Fruit fly (Drosophila melanogaster) whole organism, embryonic: Measurements from ENCODE around the gene RNF220.

ENCODE experiments used
- Atf3 ChIP-seq: fragments of 200-800 bp; sonication (Bioruptor generic); optimal IDR thresholded peaks from 3 replicates; lab custom pipeline; 2016; ENCODE audit warnings: missing biosample characterization, missing genetic modification characterization
- C15 ChIP-seq: fragments of 200-800 bp; sonication (Bioruptor generic); IDR thresholded peaks from 3 replicates; pipeline ENCODE4 v1.3.6; 2022; ENCODE audit warnings: missing biosample characterization, missing genetic modification characterization
- CG1024 ChIP-seq: fragments of 200-800 bp; sonication (Bioruptor generic); IDR thresholded peaks from 2 replicates; pipeline ENCODE4 v1.3.6; 2022; ENCODE audit warnings: missing biosample characterization, missing genetic modification characterization
- CG10543 ChIP-seq: fragments of 200-800 bp; sonication (Bioruptor generic); optimal IDR thresholded peaks from 3 replicates; lab custom pipeline; 2017; ENCODE audit warnings: missing biosample characterization, mild to moderate bottlenecking, missing genetic modification characterization, moderate library complexity
- CG11247 ChIP-seq: fragments of 200-800 bp; sonication (Bioruptor generic); IDR thresholded peaks from 2 replicates; pipeline ENCODE4 v1.3.6; 2022; ENCODE audit warnings: missing biosample characterization, missing genetic modification characterization
- CG11398 ChIP-seq: fragments of 200-800 bp; sonication (Bioruptor generic); optimal IDR thresholded peaks from 2 replicates; lab custom pipeline; 2016; ENCODE audit warnings: missing biosample characterization, missing genetic modification characterization
- CG11696 ChIP-seq: fragments of 200-800 bp; sonication (Bioruptor generic); IDR thresholded peaks from 2 replicates; pipeline ENCODE4 v1.3.6; 2022; ENCODE audit warnings: missing biosample characterization, missing genetic modification characterization
- CG12071 ChIP-seq: fragments of 200-800 bp; sonication (Bioruptor generic); optimal IDR thresholded peaks from 3 replicates; lab custom pipeline; 2018; ENCODE audit warnings: missing biosample characterization, mild to moderate bottlenecking, missing genetic modification characterization
- CG12744 ChIP-seq: fragments of 200-800 bp; sonication (Bioruptor generic); optimal IDR thresholded peaks from 2 replicates; lab custom pipeline; 2016; ENCODE audit warnings: missing biosample characterization, missing genetic modification characterization
- CG13296 ChIP-seq: fragments of 200-800 bp; sonication (Bioruptor generic); optimal IDR thresholded peaks from 3 replicates; lab custom pipeline; 2018; ENCODE audit warnings: missing biosample characterization, mild to moderate bottlenecking, missing genetic modification characterization
- CG14667 ChIP-seq: fragments of 200-800 bp; sonication (Bioruptor generic); IDR thresholded peaks from 2 replicates; pipeline ENCODE4 v1.3.6; 2022; ENCODE audit warnings: missing biosample characterization, missing genetic modification characterization
- CG1602 ChIP-seq: fragments of 200-800 bp; sonication (Bioruptor generic); optimal IDR thresholded peaks from 3 replicates; lab custom pipeline; 2016; ENCODE audit warnings: missing biosample characterization, missing genetic modification characterization
- CG16779 ChIP-seq: fragments of 200-800 bp; sonication (Bioruptor generic); IDR thresholded peaks from 2 replicates; pipeline ENCODE4 v1.3.6; 2022; ENCODE audit warnings: missing biosample characterization, missing genetic modification characterization
- CG17361 ChIP-seq: fragments of 200-800 bp; sonication (Bioruptor generic); IDR thresholded peaks from 3 replicates; pipeline ENCODE4 v1.3.6; 2022; ENCODE audit warnings: missing biosample characterization, missing genetic modification characterization
- CG18476 ChIP-seq: fragments of 200-800 bp; sonication (Bioruptor generic); optimal IDR thresholded peaks from 2 replicates; lab custom pipeline; 2016; ENCODE audit warnings: missing biosample characterization, mild to moderate bottlenecking, missing genetic modification characterization
- CG18619 ChIP-seq: fragments of 200-800 bp; sonication (Bioruptor generic); optimal IDR thresholded peaks from 3 replicates; lab custom pipeline; 2017; ENCODE audit warnings: missing biosample characterization, mild to moderate bottlenecking, missing genetic modification characterization
- CG2120 ChIP-seq: fragments of 200-800 bp; sonication (Bioruptor generic); optimal IDR thresholded peaks from 3 replicates; lab custom pipeline; 2016; ENCODE audit warnings: missing biosample characterization, missing genetic modification characterization
- CG30431 ChIP-seq: fragments of 200-800 bp; sonication (Bioruptor generic); optimal IDR thresholded peaks from 2 replicates; lab custom pipeline; 2017; ENCODE audit warnings: missing biosample characterization, missing genetic modification characterization
- CG31388 ChIP-seq: fragments of 200-800 bp; sonication (Bioruptor generic); optimal IDR thresholded peaks from 2 replicates; lab custom pipeline; 2016; ENCODE audit warnings: missing biosample characterization, missing genetic modification characterization
- CG6791 ChIP-seq: fragments of 200-800 bp; sonication (Bioruptor generic); IDR thresholded peaks from 3 replicates; pipeline ENCODE4 v1.3.6; 2022; ENCODE audit warnings: missing biosample characterization, missing genetic modification characterization; ENCODE audit not compliant: partially characterized antibody
- CG7839 ChIP-seq: fragments of 200-800 bp; sonication (Bioruptor generic); optimal IDR thresholded peaks from 3 replicates; lab custom pipeline; 2018; ENCODE audit warnings: missing biosample characterization, mild to moderate bottlenecking, missing genetic modification characterization, moderate library complexity
- CG8478 ChIP-seq: fragments of >200 bp; optimal IDR thresholded peaks from 2 replicates; lab custom pipeline; 2018
- CG8924 ChIP-seq: fragments of 200-800 bp; optimal IDR thresholded peaks from 3 replicates; lab custom pipeline; 2019; ENCODE audit warnings: missing biosample characterization, mild to moderate bottlenecking, missing genetic modification characterization, moderate library complexity
- Dad ChIP-seq: fragments of 200-800 bp; sonication (Bioruptor generic); optimal IDR thresholded peaks from 3 replicates; lab custom pipeline; 2016; ENCODE audit warnings: missing biosample characterization, missing genetic modification characterization
- Dp ChIP-seq: fragments of 200-800 bp; sonication (Bioruptor generic); optimal IDR thresholded peaks from 2 replicates; lab custom pipeline; 2018; ENCODE audit warnings: missing biosample characterization, mild to moderate bottlenecking, missing genetic modification characterization, moderate library complexity
- H15 ChIP-seq: fragments of 200-800 bp; sonication (Bioruptor generic); IDR thresholded peaks from 3 replicates; pipeline ENCODE4 v1.3.6; 2022; ENCODE audit warnings: missing biosample characterization, missing genetic modification characterization
- Hr3 ChIP-seq: fragments of 200-800 bp; sonication (Bioruptor generic); optimal IDR thresholded peaks from 3 replicates; lab custom pipeline; 2016; ENCODE audit warnings: missing biosample characterization, missing genetic modification characterization
- Hr39 ChIP-seq: fragments of >200 bp; optimal IDR thresholded peaks from 2 replicates; lab custom pipeline; 2017
- Med ChIP-seq: fragments of 200-800 bp; sonication (Bioruptor generic); peaks from one replicate; lab custom pipeline; 2016; ENCODE audit warnings: missing biosample characterization, missing genetic modification characterization, mild to moderate bottlenecking, inconsistent platforms, moderate library complexity
- Mes4 ChIP-seq: fragments of 200-800 bp; sonication (Bioruptor generic); optimal IDR thresholded peaks from 2 replicates; lab custom pipeline; 2016; ENCODE audit warnings: missing biosample characterization, missing genetic modification characterization
- NC2α ChIP-seq: fragments of 200-800 bp; sonication (Bioruptor generic); optimal IDR thresholded peaks from 2 replicates; lab custom pipeline; 2016; ENCODE audit warnings: missing biosample characterization, missing genetic modification characterization
- NC2β ChIP-seq: fragments of 200-800 bp; sonication (Bioruptor generic); optimal IDR thresholded peaks from 2 replicates; lab custom pipeline; 2016; ENCODE audit warnings: missing biosample characterization, missing genetic modification characterization
- Nf-YB ChIP-seq: fragments of 200-800 bp; sonication (Bioruptor generic); optimal IDR thresholded peaks from 3 replicates; lab custom pipeline; 2019; ENCODE audit warnings: missing biosample characterization, mild to moderate bottlenecking, missing genetic modification characterization, moderate library complexity
- Sox100B ChIP-seq: fragments of 200-800 bp; sonication (Bioruptor generic); optimal IDR thresholded peaks from 3 replicates; lab custom pipeline; 2018; ENCODE audit warnings: missing biosample characterization, mild to moderate bottlenecking, missing genetic modification characterization
- Sry-β ChIP-seq: fragments of 200-800 bp; sonication (Bioruptor generic); optimal IDR thresholded peaks from 2 replicates; lab custom pipeline; 2018; ENCODE audit warnings: missing biosample characterization, mild to moderate bottlenecking, missing genetic modification characterization, moderate library complexity
- Trl ChIP-seq, 3 experiments: fragments of >200 bp in 2 of 3; fragments of 200-800 bp in 1 of 3; sonication (Bioruptor generic) in 1 of 3; optimal IDR thresholded peaks; 2 replicates in 1 of 3; 3 replicates in 2 of 3; lab custom pipeline; 2016 to 2017; ENCODE audit warnings: missing biosample characterization in 1 of 3, missing genetic modification characterization in 1 of 3
- ase ChIP-seq: fragments of 200-800 bp; sonication (Bioruptor generic); IDR thresholded peaks from 3 replicates; pipeline ENCODE4 v1.3.6; 2022; ENCODE audit warnings: missing biosample characterization, missing genetic modification characterization
- ato ChIP-seq: fragments of 200-800 bp; sonication (Bioruptor generic); IDR thresholded peaks from 2 replicates; pipeline ENCODE4 v1.3.6; 2022; ENCODE audit warnings: missing biosample characterization, missing genetic modification characterization; ENCODE audit not compliant: partially characterized antibody
- bcd ChIP-seq: fragments of 200-800 bp; sonication (Bioruptor generic); optimal IDR thresholded peaks from 2 replicates; lab custom pipeline; 2017; ENCODE audit warnings: missing biosample characterization, mild to moderate bottlenecking, missing genetic modification characterization
- bowl ChIP-seq: fragments of 200-800 bp; sonication (Bioruptor generic); IDR thresholded peaks from 2 replicates; pipeline ENCODE4 v1.3.6; 2022; ENCODE audit warnings: missing biosample characterization, missing genetic modification characterization
- eyg ChIP-seq: fragments of 200-800 bp; sonication (Bioruptor generic); optimal IDR thresholded peaks from 3 replicates; lab custom pipeline; 2016; ENCODE audit warnings: missing biosample characterization, missing genetic modification characterization
- fd102C ChIP-seq: fragments of 200-800 bp; sonication (Bioruptor generic); optimal IDR thresholded peaks from 2 replicates; lab custom pipeline; 2018; ENCODE audit warnings: missing biosample characterization, mild to moderate bottlenecking, missing genetic modification characterization, moderate library complexity
- fru ChIP-seq: fragments of >200 bp; optimal IDR thresholded peaks from 2 replicates; lab custom pipeline; 2017
- knrl ChIP-seq: fragments of 200-800 bp; sonication (Bioruptor generic); IDR thresholded peaks from 3 replicates; pipeline ENCODE4 v1.3.6; 2022; ENCODE audit warnings: missing biosample characterization, missing genetic modification characterization; ENCODE audit not compliant: partially characterized antibody
- mirr ChIP-seq: fragments of 200-800 bp; sonication (Bioruptor generic); optimal IDR thresholded peaks from 3 replicates; lab custom pipeline; 2018; ENCODE audit warnings: missing biosample characterization, mild to moderate bottlenecking, missing genetic modification characterization
- phol ChIP-seq: fragments of 200-800 bp; sonication (Bioruptor generic); optimal IDR thresholded peaks from 3 replicates; lab custom pipeline; 2018; ENCODE audit warnings: missing biosample characterization, mild to moderate bottlenecking, missing genetic modification characterization, moderate library complexity
- pros ChIP-seq: fragments of 200-800 bp; sonication (Bioruptor generic); optimal IDR thresholded peaks from 3 replicates; lab custom pipeline; 2019; ENCODE audit warnings: missing biosample characterization, mild to moderate bottlenecking, missing genetic modification characterization, moderate library complexity
- rib ChIP-seq: fragments of 200-800 bp; sonication (Bioruptor generic); IDR thresholded peaks from 2 replicates; pipeline ENCODE4 v1.3.6; 2022; ENCODE audit warnings: missing biosample characterization, missing genetic modification characterization
- ro ChIP-seq: fragments of 200-800 bp; sonication (Bioruptor generic); IDR thresholded peaks from 2 replicates; pipeline ENCODE4 v1.3.6; 2022; ENCODE audit warnings: missing biosample characterization, missing genetic modification characterization
- stwl ChIP-seq: fragments of 200-800 bp; sonication (Bioruptor generic); optimal IDR thresholded peaks from 3 replicates; lab custom pipeline; 2018; ENCODE audit warnings: missing biosample characterization, mild to moderate bottlenecking, missing genetic modification characterization, moderate library complexity
- tx ChIP-seq: fragments of 200-800 bp; sonication (Bioruptor generic); optimal IDR thresholded peaks from 2 replicates; lab custom pipeline; 2016; ENCODE audit warnings: missing biosample characterization, missing genetic modification characterization

The RNF220 gene

DNA sequence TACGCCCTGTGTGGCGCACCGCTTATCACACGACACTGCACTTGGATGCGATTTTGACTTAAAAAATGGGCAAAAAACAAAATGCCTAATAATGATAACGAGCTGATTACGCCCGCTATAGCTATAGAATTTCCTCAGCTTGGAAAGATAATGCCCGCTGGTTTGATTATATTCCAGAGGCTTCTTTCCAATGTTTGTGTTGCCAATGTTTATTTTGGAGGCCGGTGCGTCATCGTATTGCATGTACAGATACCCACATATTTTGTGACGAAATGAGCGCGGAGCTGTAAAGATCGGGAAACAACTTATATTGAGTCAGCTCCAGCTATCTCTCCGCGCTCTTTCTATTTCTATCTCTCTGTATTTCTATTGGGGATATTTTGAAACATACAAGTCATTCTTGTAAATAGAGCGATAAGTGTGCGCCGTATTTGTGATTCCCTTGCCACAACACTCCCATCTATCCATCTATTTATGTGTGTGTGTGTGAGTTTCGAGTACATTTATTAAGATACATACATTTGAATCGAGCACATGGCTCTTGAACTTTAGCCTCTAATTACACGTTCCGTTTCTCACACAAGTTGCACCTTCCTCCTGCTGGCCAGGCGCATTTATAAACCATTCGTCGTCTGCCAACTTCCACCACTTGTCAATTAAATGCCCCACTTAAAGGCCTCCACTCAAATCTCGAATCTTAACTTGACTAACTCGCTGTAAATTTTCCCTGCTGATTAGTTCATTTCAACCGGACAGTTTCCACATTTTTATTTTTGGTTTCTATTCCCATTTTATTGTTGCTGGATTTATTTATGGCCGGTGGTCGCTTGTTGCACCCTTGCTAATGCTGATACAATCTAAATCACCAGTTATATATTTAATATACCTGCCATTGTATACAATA is 41.9 kb downstream of the RNF220 start (continued):
- TF ChIP-seq ato = no peak
- TF ChIP-seq bowl (GFP tag; lab: Robert Waterston, UW) = no peak
- TF ChIP-seq CG30431 (GFP tag; lab: Kevin White, UChicago) = no peak
- no peak for TF ChIP-seq Mes4 (GFP tag; lab: Kevin White, UChicago)
- TF ChIP-seq Nf-YB (GFP tag; lab: Kevin White, UChicago) = no peak
- TF ChIP-seq eyg (GFP tag; lab: Kevin White, UChicago) = peak; percentile 13
- no peak for TF ChIP-seq C15 (GFP tag; lab: Robert Waterston, UW)
- peak; percentile 30 for TF ChIP-seq CG10543
- TF ChIP-seq mirr (GFP tag; lab: Kevin White, UChicago) = no peak
- TF ChIP-seq CG12744 = no peak
- TF ChIP-seq bcd (GFP tag; lab: Kevin White, UChicago) = no peak
- no peak for TF ChIP-seq Atf3 (GFP tag; lab: Kevin White, UChicago)
- TF ChIP-seq CG8924 (tag; lab: Kevin White, UChicago) = no peak
- no peak for TF ChIP-seq CG6791 (GFP tag; lab: Robert Waterston, UW)
- no peak for TF ChIP-seq Sry-β (GFP tag; lab: Kevin White, UChicago)
- no peak for TF ChIP-seq CG11247 (GFP tag; lab: Robert Waterston, UW)
- TF ChIP-seq Dp (GFP tag; lab: Kevin White, UChicago) = no peak
- TF ChIP-seq Trl (optimal IDR thresholded peaks at IDR 0.05; lab: Kevin White, UChicago) = peak in 1 of 2 experiments; percentile 35
- no peak for TF ChIP-seq Trl (GFP tag; optimal IDR thresholded peaks at IDR 0.05; lab: Kevin White, UChicago)
- TF ChIP-seq CG11398 = no peak
- no peak for TF ChIP-seq CG16779 (GFP tag; lab: Robert Waterston, UW)
- TF ChIP-seq rib = no peak
- TF ChIP-seq NC2α = no peak
- TF ChIP-seq CG1602 = no peak
- no peak for TF ChIP-seq Sox100B
- TF ChIP-seq fd102C (GFP tag; lab: Kevin White, UChicago) = no peak
- no peak for TF ChIP-seq ase (GFP tag; lab: Robert Waterston, UW)
- TF ChIP-seq CG7839 (tag; lab: Kevin White, UChicago) = no peak
- no peak for TF ChIP-seq phol (tag; lab: Kevin White, UChicago)
- TF ChIP-seq stwl (tag; lab: Kevin White, UChicago) = no peak
- TF ChIP-seq CG1024 = no peak
- TF ChIP-seq CG11696 = no peak
- TF ChIP-seq H15 (GFP tag; lab: Robert Waterston, UW) = no peak
- no peak for TF ChIP-seq fru (lab: Kevin White, UChicago)
- no peak for TF ChIP-seq Hr3 (GFP tag; lab: Kevin White, UChicago)
- no peak for TF ChIP-seq NC2β (GFP tag; lab: Kevin White, UChicago)
- peak; percentile 76 for TF ChIP-seq Med
- TF ChIP-seq Hr39 = no peak
- TF ChIP-seq CG2120 = no peak
- TF ChIP-seq CG8478 (lab: Kevin White, UChicago) = no peak
- no peak for TF ChIP-seq CG18476 (GFP tag; lab: Kevin White, UChicago)
- TF ChIP-seq ro (GFP tag; lab: Robert Waterston, UW) = no peak
- peak; percentile 32 for TF ChIP-seq CG13296 (GFP tag; lab: Kevin White, UChicago)
- no peak for TF ChIP-seq tx
- TF ChIP-seq Dad (GFP tag; lab: Kevin White, UChicago) = no peak
- TF ChIP-seq CG17361 = no peak
- peak; percentile 28 for TF ChIP-seq CG12071 (GFP tag; lab: Kevin White, UChicago)
- no peak for TF ChIP-seq CG18619
- no peak for TF ChIP-seq CG31388 (GFP tag; lab: Kevin White, UChicago)
- TF ChIP-seq CG14667 (GFP tag; lab: Robert Waterston, UW) = no peak
- TF ChIP-seq knrl (GFP tag; lab: Robert Waterston, UW) = no peak
- TF ChIP-seq pros (GFP tag; lab: Kevin White, UChicago) = no peak
